Worm (Caenorhabditis elegans): ENCODE measurements around the gene del-6.

ce11 chrV:10548981-10549380, 23.7 kb upstream of the del-6 start, which contains the start of gene srd-34:
- no peak for TF ChIP-seq ztf-11 (tag; optimal IDR thresholded peaks at IDR 0.05)
- no peak for TF ChIP-seq unc-62 (GFP tag; optimal IDR thresholded peaks at IDR 0.05)
- TF ChIP-seq R02D3.7 (tag; optimal IDR thresholded peaks at IDR 0.05), result no peak
- no peak for TF ChIP-seq lsy-2 (tag; optimal IDR thresholded peaks at IDR 0.05)
- TF ChIP-seq elt-3 (tag; optimal IDR thresholded peaks at IDR 0.05), result no peak
